Fruit fly (Drosophila melanogaster): ENCODE results near the gene hwt.

hwt gene

DNA sequence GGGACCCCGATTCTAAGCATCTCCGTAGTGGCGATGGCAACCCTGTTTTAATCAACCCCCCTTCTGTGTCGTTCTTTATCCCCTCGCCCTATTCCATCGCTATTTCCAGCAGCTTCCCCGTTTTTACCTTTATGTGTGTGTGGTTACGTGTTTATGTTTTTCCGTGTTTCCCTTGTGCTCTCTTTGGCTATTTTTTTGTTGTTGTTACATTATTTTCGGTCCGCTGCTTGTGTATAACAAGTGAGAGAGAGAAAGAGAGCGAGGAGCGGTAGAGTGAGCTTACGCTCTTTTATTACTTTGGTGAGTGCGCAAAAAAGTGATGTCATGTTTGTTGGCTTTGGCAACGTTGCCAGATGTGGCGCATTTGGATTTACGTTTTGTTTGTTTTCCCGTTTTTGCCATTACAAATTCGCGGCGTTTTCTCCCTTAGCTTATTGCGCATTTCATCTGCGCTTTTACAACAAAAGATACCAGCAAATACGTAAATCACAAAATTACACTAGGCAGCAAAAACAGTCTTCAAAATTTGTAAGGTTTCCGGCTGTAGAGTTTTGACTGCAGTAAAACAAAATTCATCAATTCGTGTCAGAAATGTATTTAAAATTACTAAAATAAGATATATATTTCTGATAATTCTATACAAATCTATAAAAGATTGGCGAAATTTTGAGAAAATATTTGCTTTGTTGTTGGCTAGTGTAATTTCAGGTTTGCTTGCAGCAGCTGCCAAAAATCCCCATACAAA is 97.9 kb downstream of the hwt start (continued):
- TF ChIP-seq Mad (GFP tag; optimal IDR thresholded peaks at IDR 0.05): no peak
- TF ChIP-seq ap (GFP tag; IDR thresholded peaks at IDR 0.05): peak; percentile 37; the same call in 1 of the 2 replicates
- TF ChIP-seq sd (tag; optimal IDR thresholded peaks at IDR 0.05): peak; percentile 32
- TF ChIP-seq CG11504 (tag; optimal IDR thresholded peaks at IDR 0.05): peak; percentile 67
- TF ChIP-seq Ravus (GFP tag; IDR thresholded peaks at IDR 0.05): peak; percentile 45; the same call in 1 of the 2 replicates
- TF ChIP-seq CG14441 (GFP tag; IDR thresholded peaks at IDR 0.05): peak; percentile 70
- TF ChIP-seq CG15601 (tag; optimal IDR thresholded peaks at IDR 0.05): peak; percentile 21
- peak; percentile 65; the same call in 2 of the 3 replicates for TF ChIP-seq zfh1 (GFP tag; IDR thresholded peaks at IDR 0.05)
- TF ChIP-seq Asciz (GFP tag; optimal IDR thresholded peaks at IDR 0.05): peak; percentile 50
- TF ChIP-seq CG11093 (GFP tag; IDR thresholded peaks at IDR 0.05): peak; percentile 27; the same call in 1 of the 3 replicates
- peak; percentile 62; the same call in 1 of the 2 replicates for TF ChIP-seq HLH3B (GFP tag; IDR thresholded peaks at IDR 0.05)
- no peak for TF ChIP-seq CG10274 (GFP tag; optimal IDR thresholded peaks at IDR 0.05)
- no peak for TF ChIP-seq Hmx (GFP tag; optimal IDR thresholded peaks at IDR 0.05)
- TF ChIP-seq Optix (GFP tag; IDR thresholded peaks at IDR 0.05): no peak
- TF ChIP-seq CG11398 (GFP tag; optimal IDR thresholded peaks at IDR 0.05): no peak
- TF ChIP-seq dpn (GFP tag; optimal IDR thresholded peaks at IDR 0.05): peak in 1 of 2 experiments; percentile 49
- TF ChIP-seq kay (GFP tag; optimal IDR thresholded peaks at IDR 0.05): no peak
- peak; percentile 37; the same call in 1 of the 2 replicates for TF ChIP-seq stc (GFP tag; IDR thresholded peaks at IDR 0.05)
- TF ChIP-seq sug (tag; optimal IDR thresholded peaks at IDR 0.05): peak; percentile 44
- no peak for TF ChIP-seq CG3065 (GFP tag; optimal IDR thresholded peaks at IDR 0.05)
- TF ChIP-seq Xrp1 (GFP tag; IDR thresholded peaks at IDR 0.05): peak; percentile 69
- peak; percentile 93 for TF ChIP-seq abd-A (tag; optimal IDR thresholded peaks at IDR 0.05)
- peak; percentile 63 for TF ChIP-seq ttk (GFP tag; IDR thresholded peaks at IDR 0.05)
- peak; percentile 64 for TF ChIP-seq CG11695 (GFP tag; IDR thresholded peaks at IDR 0.05)
- peak; percentile 14 for TF ChIP-seq CG7928 (GFP tag; optimal IDR thresholded peaks at IDR 0.05)
- peak; percentile 73 for TF ChIP-seq dysf (GFP tag; IDR thresholded peaks at IDR 0.05)
- no peak for TF ChIP-seq Atf-2 (GFP tag; optimal IDR thresholded peaks at IDR 0.05)
- peak; percentile 6 for TF ChIP-seq exex (tag; optimal IDR thresholded peaks at IDR 0.05)
- TF ChIP-seq CG3726 (GFP tag; IDR thresholded peaks at IDR 0.05): 0 out of 3 replicates have a peak, but pooled peaks have one; percentile 53
- peak; percentile 83 for TF ChIP-seq CG2678 (tag; optimal IDR thresholded peaks at IDR 0.05)
- TF ChIP-seq CG4707 (GFP tag; optimal IDR thresholded peaks at IDR 0.05): no peak
- no peak for TF ChIP-seq CG12155 (GFP tag; optimal IDR thresholded peaks at IDR 0.05)
- peak; percentile 68 for TF ChIP-seq sisA (GFP tag; IDR thresholded peaks at IDR 0.05)
- TF ChIP-seq CG14050 (GFP tag; IDR thresholded peaks at IDR 0.05): peak; percentile 59; the same call in 2 of the 3 replicates
- TF ChIP-seq Pdp1 (GFP tag; optimal IDR thresholded peaks at IDR 0.05): peak in 1 of 2 experiments; percentile 92
- TF ChIP-seq CG11247 (GFP tag; IDR thresholded peaks at IDR 0.05): peak; percentile 60; the same call in 1 of the 2 replicates
- peak; percentile 15; the same call in 1 of the 2 replicates for TF ChIP-seq peb (GFP tag; IDR thresholded peaks at IDR 0.05)
- peak; percentile 4 for TF ChIP-seq CG18476 (GFP tag; optimal IDR thresholded peaks at IDR 0.05)
- peak; percentile 54; the same call in 1 of the 2 replicates for TF ChIP-seq Adf1 (GFP tag; IDR thresholded peaks at IDR 0.05)
- peak; percentile 72 for TF ChIP-seq lmd (GFP tag; IDR thresholded peaks at IDR 0.05)
- no peak for TF ChIP-seq CG16813 (GFP tag; IDR thresholded peaks at IDR 0.05; ENCODE audit: partially characterized antibody)
- TF ChIP-seq Nf-YB (GFP tag; optimal IDR thresholded peaks at IDR 0.05): peak; percentile 35
- TF ChIP-seq nerfin-1 (tag; optimal IDR thresholded peaks at IDR 0.05): peak; percentile 65
- TF ChIP-seq CG16779 (GFP tag; IDR thresholded peaks at IDR 0.05): no peak
- no peak for TF ChIP-seq odd (GFP tag; optimal IDR thresholded peaks at IDR 0.05)
- TF ChIP-seq Dll (GFP tag; IDR thresholded peaks at IDR 0.05; ENCODE audit: partially characterized antibody): 0 out of 4 replicates have a peak, but pooled peaks have one; percentile 21
- peak; percentile 15 for TF ChIP-seq MTF-1 (GFP tag; optimal IDR thresholded peaks at IDR 0.05; ENCODE audit: borderline replicate concordance)
- peak in 1 of 2 experiments; percentile 10 for TF ChIP-seq Eip74EF (GFP tag; optimal IDR thresholded peaks at IDR 0.05)
- TF ChIP-seq fru (optimal IDR thresholded peaks at IDR 0.05): no peak
